Fruit fly (Drosophila melanogaster) whole organism, embryonic: ENCODE results near the gene Nepl14.

Source experiments
- CG10431 ChIP-seq: fragments of 200-800 bp; sonication (Bioruptor generic); optimal IDR thresholded peaks from 3 replicates; lab custom pipeline; 2018; ENCODE audit warnings: missing biosample characterization, mild to moderate bottlenecking, missing genetic modification characterization
- CG10565 ChIP-seq: fragments of 200-800 bp; sonication (Bioruptor generic); optimal IDR thresholded peaks from 3 replicates; lab custom pipeline; 2016; ENCODE audit warnings: missing biosample characterization, mild to moderate bottlenecking, missing genetic modification characterization
- CG10654 ChIP-seq: fragments of 200-800 bp; sonication (Bioruptor generic); optimal IDR thresholded peaks from 2 replicates; lab custom pipeline; 2016; ENCODE audit warnings: missing biosample characterization, missing genetic modification characterization
- CG12299 ChIP-seq: fragments of 200-800 bp; sonication (Bioruptor generic); optimal IDR thresholded peaks from 2 replicates; lab custom pipeline; 2018; ENCODE audit warnings: missing biosample characterization, mild to moderate bottlenecking, missing genetic modification characterization
- CG12744 ChIP-seq: fragments of 200-800 bp; sonication (Bioruptor generic); optimal IDR thresholded peaks from 2 replicates; lab custom pipeline; 2016; ENCODE audit warnings: missing biosample characterization, missing genetic modification characterization
- CG15514 ChIP-seq: fragments of 200-800 bp; sonication (Bioruptor generic); optimal IDR thresholded peaks from 3 replicates; lab custom pipeline; 2017; ENCODE audit warnings: missing biosample characterization, missing genetic modification characterization, mild to moderate bottlenecking, moderate library complexity, missing genetic modification reagents
- CG15696 ChIP-seq: fragments of 200-800 bp; sonication (Bioruptor generic); optimal IDR thresholded peaks from 2 replicates; lab custom pipeline; 2019; ENCODE audit warnings: missing biosample characterization, mild to moderate bottlenecking, missing genetic modification characterization, moderate library complexity
- CG1792 ChIP-seq: fragments of 200-800 bp; sonication (Bioruptor generic); optimal IDR thresholded peaks from 2 replicates; lab custom pipeline; 2016; ENCODE audit warnings: missing biosample characterization, missing genetic modification characterization
- CG18476 ChIP-seq: fragments of 200-800 bp; sonication (Bioruptor generic); optimal IDR thresholded peaks from 2 replicates; lab custom pipeline; 2016; ENCODE audit warnings: missing biosample characterization, mild to moderate bottlenecking, missing genetic modification characterization
- CG18599 ChIP-seq: fragments of 200-800 bp; sonication (Bioruptor generic); optimal IDR thresholded peaks from 3 replicates; lab custom pipeline; 2017; ENCODE audit warnings: missing biosample characterization, missing genetic modification characterization, mild to moderate bottlenecking, moderate library complexity, missing genetic modification reagents
- CG2199 ChIP-seq: fragments of 200-800 bp; sonication (Bioruptor generic); IDR thresholded peaks from 3 replicates; pipeline ENCODE4 v1.3.6; 2022; ENCODE audit warnings: missing biosample characterization, missing genetic modification characterization
- CG31224 ChIP-seq: fragments of 200-800 bp; sonication (Bioruptor generic); IDR thresholded peaks from 2 replicates; pipeline ENCODE4 v1.3.6; 2022; ENCODE audit warnings: missing biosample characterization, missing genetic modification characterization
- CG5245 ChIP-seq: fragments of 200-800 bp; sonication (Bioruptor generic); optimal IDR thresholded peaks from 3 replicates; lab custom pipeline; 2016; ENCODE audit warnings: missing biosample characterization, missing genetic modification characterization
- CG6683 ChIP-seq: fragments of 200-800 bp; sonication (Bioruptor generic); optimal IDR thresholded peaks from 2 replicates; lab custom pipeline; 2017; ENCODE audit warnings: missing biosample characterization, mild to moderate bottlenecking, missing genetic modification characterization, missing genetic modification reagents
- CG7372 ChIP-seq: fragments of 200-800 bp; sonication (Bioruptor generic); IDR thresholded peaks from 2 replicates; pipeline ENCODE4 v1.3.6; 2022; ENCODE audit warnings: missing biosample characterization, missing genetic modification characterization
- CG7987 ChIP-seq: fragments of 200-800 bp; sonication (Bioruptor generic); optimal IDR thresholded peaks from 2 replicates; lab custom pipeline; 2018; ENCODE audit warnings: missing biosample characterization, mild to moderate bottlenecking, missing genetic modification characterization, moderate library complexity
- CG8359 ChIP-seq: fragments of 200-800 bp; sonication (Bioruptor generic); optimal IDR thresholded peaks from 2 replicates; lab custom pipeline; 2017; ENCODE audit warnings: missing biosample characterization, mild to moderate bottlenecking, missing genetic modification characterization, borderline replicate concordance
- D ChIP-seq, 2 experiments: fragments of 200-800 bp in 1 of 2; fragments of >200 bp in 1 of 2; sonication (Bioruptor generic) in 1 of 2; optimal IDR thresholded peaks; 2 replicates in 1 of 2; 3 replicates in 1 of 2; lab custom pipeline; 2017; ENCODE audit warnings: mild to moderate bottlenecking in 1 of 2, missing biosample characterization in 1 of 2, missing genetic modification characterization in 1 of 2, missing genetic modification reagents in 1 of 2
- D19B ChIP-seq: fragments of 200-800 bp; sonication (Bioruptor generic); optimal IDR thresholded peaks from 2 replicates; lab custom pipeline; 2017; ENCODE audit warnings: missing biosample characterization, mild to moderate bottlenecking, missing genetic modification characterization
- Dad ChIP-seq: fragments of 200-800 bp; sonication (Bioruptor generic); optimal IDR thresholded peaks from 3 replicates; lab custom pipeline; 2016; ENCODE audit warnings: missing biosample characterization, missing genetic modification characterization
- Deaf1 ChIP-seq: fragments of 200-800 bp; optimal IDR thresholded peaks from 3 replicates; lab custom pipeline; 2019; ENCODE audit warnings: missing biosample characterization, mild to moderate bottlenecking, missing genetic modification characterization, moderate library complexity
- Dp ChIP-seq: fragments of 200-800 bp; sonication (Bioruptor generic); optimal IDR thresholded peaks from 2 replicates; lab custom pipeline; 2018; ENCODE audit warnings: missing biosample characterization, mild to moderate bottlenecking, missing genetic modification characterization, moderate library complexity
- ERR ChIP-seq: fragments of 200-800 bp; sonication (Bioruptor generic); optimal IDR thresholded peaks from 2 replicates; lab custom pipeline; 2016; ENCODE audit warnings: missing biosample characterization, missing genetic modification characterization
- Ets65A ChIP-seq: fragments of 200-800 bp; sonication (Bioruptor generic); peaks from one replicate; lab custom pipeline; 2016; ENCODE audit warnings: missing biosample characterization, missing genetic modification characterization
- Fer1 ChIP-seq: fragments of 200-800 bp; sonication (Bioruptor generic); optimal IDR thresholded peaks from 2 replicates; lab custom pipeline; 2017; ENCODE audit warnings: missing biosample characterization, mild to moderate bottlenecking, missing genetic modification characterization
- Fer3 ChIP-seq: fragments of 200-800 bp; sonication (Bioruptor generic); optimal IDR thresholded peaks from 2 replicates; lab custom pipeline; 2018; ENCODE audit warnings: missing biosample characterization, mild to moderate bottlenecking, missing genetic modification characterization, moderate library complexity
- GATAe ChIP-seq: fragments of 200-800 bp; sonication (Bioruptor generic); conservative IDR thresholded peaks from 2 replicates; pipeline ENCODE4 v1.3.6; 2022; ENCODE audit warnings: missing biosample characterization, missing genetic modification characterization
- Gsc ChIP-seq: fragments of 200-800 bp; sonication (Bioruptor generic); IDR thresholded peaks from 2 replicates; pipeline ENCODE4 v1.3.6; 2022; ENCODE audit warnings: missing biosample characterization, missing genetic modification characterization
- HHEX ChIP-seq: fragments of 200-800 bp; sonication (Bioruptor generic); optimal IDR thresholded peaks from 3 replicates; lab custom pipeline; 2017; ENCODE audit warnings: missing biosample characterization, mild to moderate bottlenecking, missing genetic modification characterization, missing genetic modification reagents
- HLH54F ChIP-seq: fragments of 200-800 bp; sonication (Bioruptor generic); optimal IDR thresholded peaks from 3 replicates; lab custom pipeline; 2016; ENCODE audit warnings: missing biosample characterization, missing genetic modification characterization
- HLHmδ ChIP-seq: fragments of 200-800 bp; sonication (Bioruptor generic); optimal IDR thresholded peaks from 2 replicates; lab custom pipeline; 2018; ENCODE audit warnings: missing biosample characterization, mild to moderate bottlenecking, missing genetic modification characterization, moderate library complexity
- MBD-R2 ChIP-seq: fragments of 200-800 bp; sonication (Bioruptor generic); IDR thresholded peaks from 2 replicates; pipeline ENCODE4 v1.3.6; 2022; ENCODE audit warnings: missing biosample characterization, missing genetic modification characterization
- Ptx1 ChIP-seq: fragments of 200-800 bp; sonication (Bioruptor generic); IDR thresholded peaks from 2 replicates; pipeline ENCODE4 v1.3.6; 2022; ENCODE audit warnings: missing biosample characterization, missing genetic modification characterization
- Sin3A ChIP-seq: fragments of >200 bp; optimal IDR thresholded peaks from 2 replicates; lab custom pipeline; 2018
- YL-1 ChIP-seq: fragments of 200-800 bp; sonication (Bioruptor generic); optimal IDR thresholded peaks from 3 replicates; lab custom pipeline; 2017; ENCODE audit warnings: missing biosample characterization, mild to moderate bottlenecking, missing genetic modification characterization
- caup ChIP-seq: fragments of 200-800 bp; sonication (Bioruptor generic); optimal IDR thresholded peaks from 3 replicates; lab custom pipeline; 2017; ENCODE audit warnings: missing biosample characterization, mild to moderate bottlenecking, missing genetic modification characterization, moderate library complexity; ENCODE audit not compliant: severe bottlenecking
- dati ChIP-seq: fragments of 200-800 bp; sonication (Bioruptor generic); IDR thresholded peaks from 2 replicates; pipeline ENCODE4 v1.3.6; 2022; ENCODE audit warnings: missing biosample characterization, missing genetic modification characterization
- dysf ChIP-seq: fragments of 200-800 bp; sonication (Bioruptor generic); IDR thresholded peaks from 3 replicates; pipeline ENCODE4 v1.3.6; 2022; ENCODE audit warnings: missing biosample characterization, missing genetic modification characterization
- eve ChIP-seq, 2 experiments: fragments of >200 bp; optimal IDR thresholded peaks; 2 replicates each; lab custom pipeline; 2017; ENCODE audit warnings: missing biosample characterization in 2 of 2, missing genetic modification characterization in 2 of 2
- gsb-n ChIP-seq: fragments of 200-800 bp; sonication (Bioruptor generic); optimal IDR thresholded peaks from 3 replicates; lab custom pipeline; 2018; ENCODE audit warnings: missing biosample characterization, mild to moderate bottlenecking, missing genetic modification characterization
- jumu ChIP-seq: fragments of 200-800 bp; sonication (Bioruptor generic); optimal IDR thresholded peaks from 3 replicates; lab custom pipeline; 2016; ENCODE audit warnings: missing biosample characterization, missing genetic modification characterization
- klu ChIP-seq: fragments of 200-800 bp; sonication (Bioruptor generic); IDR thresholded peaks from 2 replicates; pipeline ENCODE4 v1.3.6; 2022; ENCODE audit warnings: missing biosample characterization, missing genetic modification characterization
- lilli ChIP-seq: fragments of 200-800 bp; sonication (Bioruptor generic); optimal IDR thresholded peaks from 3 replicates; lab custom pipeline; 2016; ENCODE audit warnings: missing biosample characterization, missing genetic modification characterization
- peb ChIP-seq: fragments of 200-800 bp; sonication (Bioruptor generic); IDR thresholded peaks from 2 replicates; pipeline ENCODE4 v1.3.6; 2022; ENCODE audit warnings: missing biosample characterization, missing genetic modification characterization
- row ChIP-seq: fragments of 200-800 bp; sonication (Bioruptor generic); IDR thresholded peaks from 3 replicates; pipeline ENCODE4 v1.3.6; 2022; ENCODE audit warnings: missing biosample characterization, missing genetic modification characterization
- sd ChIP-seq: fragments of 200-800 bp; sonication (Bioruptor generic); optimal IDR thresholded peaks from 3 replicates; lab custom pipeline; 2018; ENCODE audit warnings: missing biosample characterization, mild to moderate bottlenecking, missing genetic modification characterization, moderate library complexity
- sisA ChIP-seq: fragments of 200-800 bp; sonication (Bioruptor generic); IDR thresholded peaks from 2 replicates; pipeline ENCODE4 v1.3.6; 2022; ENCODE audit warnings: missing biosample characterization, missing genetic modification characterization
- slbo ChIP-seq: fragments of 200-800 bp; sonication (Bioruptor generic); IDR thresholded peaks from 2 replicates; pipeline ENCODE4 v1.3.6; 2022; ENCODE audit warnings: missing biosample characterization, missing genetic modification characterization
- slou ChIP-seq: fragments of 200-800 bp; sonication (Bioruptor generic); optimal IDR thresholded peaks from 3 replicates; lab custom pipeline; 2016; ENCODE audit warnings: missing biosample characterization, missing genetic modification characterization
- slp2 ChIP-seq: fragments of 200-800 bp; sonication (Bioruptor generic); optimal IDR thresholded peaks from 2 replicates; lab custom pipeline; 2016; ENCODE audit warnings: missing biosample characterization, missing genetic modification characterization
- sqz ChIP-seq: fragments of 200-800 bp; sonication (Bioruptor generic); optimal IDR thresholded peaks from 3 replicates; lab custom pipeline; 2018; ENCODE audit warnings: missing biosample characterization, mild to moderate bottlenecking, missing genetic modification characterization
- tgo ChIP-seq: fragments of 200-800 bp; sonication (Bioruptor generic); IDR thresholded peaks from 3 replicates; pipeline ENCODE4 v1.3.6; 2022; ENCODE audit warnings: missing biosample characterization, missing genetic modification characterization

Gene Nepl14

dm6 chr3R:22752929-22753328, 10.6 kb downstream of the Nepl14 start (continued):
- TF ChIP-seq Deaf1 (tag; lab: Kevin White, UChicago) (peak; percentile 11), CG15696 (tag; lab: Kevin White, UChicago) (no peak), CG12299 (tag; lab: Kevin White, UChicago) (no peak), Fer1 (no peak), CG18599 (GFP tag; lab: Kevin White, UChicago) (peak; percentile 21), ERR (GFP tag; lab: Kevin White, UChicago) (no peak), CG1792 (GFP tag; lab: Kevin White, UChicago) (no peak), sisA (GFP tag; lab: Robert Waterston, UW) (no peak), CG10565 (GFP tag; lab: Kevin White, UChicago) (no peak), D (optimal IDR thresholded peaks at IDR 0.05; lab: Kevin White, UChicago) (no peak), D (GFP tag; optimal IDR thresholded peaks at IDR 0.05; lab: Kevin White, UChicago) (no peak), HLHmδ (GFP tag; lab: Kevin White, UChicago) (no peak), HHEX (GFP tag; lab: Kevin White, UChicago) (no peak), Sin3A (lab: Kevin White, UChicago) (no peak), slp2 (GFP tag; lab: Kevin White, UChicago) (no peak), tgo (GFP tag; lab: Robert Waterston, UW) (no peak), CG2199 (GFP tag; lab: Robert Waterston, UW) (0 out of 3 replicates have a peak, but pooled peaks have one; percentile 29), Gsc (GFP tag; lab: Robert Waterston, UW) (no peak), GATAe (GFP tag; lab: Robert Waterston, UW) (no peak), YL-1 (GFP tag; lab: Kevin White, UChicago) (no peak), CG10431 (GFP tag; lab: Kevin White, UChicago) (no peak), row (peak; percentile 27; the same call in 1 of the 3 replicates), lilli (GFP tag; lab: Kevin White, UChicago) (no peak), D19B (no peak), MBD-R2 (GFP tag; lab: Robert Waterston, UW) (no peak), CG6683 (no peak), CG5245 (no peak), CG31224 (GFP tag; lab: Robert Waterston, UW) (no peak), gsb-n (tag; lab: Kevin White, UChicago) (no peak), peb (GFP tag; lab: Robert Waterston, UW) (no peak), slou (GFP tag; lab: Kevin White, UChicago) (no peak), CG7987 (GFP tag; lab: Kevin White, UChicago) (no peak), sqz (GFP tag; lab: Kevin White, UChicago) (no peak), CG7372 (no peak), klu (GFP tag; lab: Robert Waterston, UW) (no peak), Ets65A (GFP tag; lab: Kevin White, UChicago) (no peak), CG12744 (GFP tag; lab: Kevin White, UChicago) (no peak), jumu (GFP tag; lab: Kevin White, UChicago) (no peak), CG18476 (GFP tag; lab: Kevin White, UChicago) (no peak), eve (GFP tag; optimal IDR thresholded peaks at IDR 0.05; lab: Kevin White, UChicago) (no peak), CG15514 (GFP tag; lab: Kevin White, UChicago) (peak; percentile 96), slbo (GFP tag; lab: Robert Waterston, UW) (no peak), HLH54F (GFP tag; lab: Kevin White, UChicago) (no peak), Ptx1 (GFP tag; lab: Robert Waterston, UW) (no peak), sd (tag; lab: Kevin White, UChicago) (no peak), Dad (no peak), CG10654 (no peak), dysf (GFP tag; lab: Robert Waterston, UW) (no peak), dati (no peak), caup (GFP tag; lab: Kevin White, UChicago) (no peak), Fer3 (no peak), Dp (no peak), CG8359 (GFP tag; lab: Kevin White, UChicago) (no peak)
